Worm (Caenorhabditis elegans) whole organism, L1 larva: ENCODE measurements around the gene cec-7.
A peak's percentile ranks its signal among the peaks of the same experiment; 100 is the strongest.

Experiments
- C04F5.9 ChIP-seq: sonication (generic microtip); optimal IDR thresholded peaks from 2 replicates; lab custom pipeline; 2016; ENCODE audit warnings: missing genetic modification characterization, missing compliant biosample characterization
- C16A3.4 ChIP-seq: fragments of 150-350 bp; optimal IDR thresholded peaks from 2 replicates; lab custom pipeline; 2014; ENCODE audit warnings: missing biosample characterization, missing genetic modification characterization
- C34B4.2 ChIP-seq: sonication (generic microtip); optimal IDR thresholded peaks from 2 replicates; lab custom pipeline; 2017; ENCODE audit warnings: mild to moderate bottlenecking, missing genetic modification characterization, missing compliant biosample characterization
- F16B12.6 ChIP-seq: fragments of 150-350 bp; optimal IDR thresholded peaks from 2 replicates; lab custom pipeline; 2014; ENCODE audit warnings: missing biosample characterization, missing genetic modification characterization
- alr-1 ChIP-seq: fragments of 200-800 bp; sonication (Bioruptor generic); optimal IDR thresholded peaks from 2 replicates; lab custom pipeline; 2018; ENCODE audit warnings: borderline replicate concordance, mild to moderate bottlenecking, missing genetic modification characterization, missing compliant biosample characterization
- aly-2 ChIP-seq: fragments of 150-350 bp; optimal IDR thresholded peaks from 2 replicates; lab custom pipeline; 2014; ENCODE audit warnings: missing biosample characterization, missing genetic modification characterization
- ama-1 ChIP-seq: fragments of 150-350 bp; optimal IDR thresholded peaks from 2 replicates; lab custom pipeline; 2014
- blmp-1 ChIP-seq: fragments of 150-350 bp; optimal IDR thresholded peaks from 2 replicates; lab custom pipeline; 2014; ENCODE audit warnings: missing biosample characterization, missing genetic modification characterization
- ceh-8 ChIP-seq: fragments of 200-800 bp; sonication (Bioruptor generic); optimal IDR thresholded peaks from 2 replicates; lab custom pipeline; 2018; ENCODE audit warnings: mild to moderate bottlenecking, missing genetic modification characterization, moderate library complexity, missing compliant biosample characterization
- ceh-88 ChIP-seq: fragments of 200-800 bp; sonication (Bioruptor generic); IDR thresholded peaks from 2 replicates; pipeline ENCODE4 v1.3.6; 2022; ENCODE audit warnings: missing genetic modification characterization, missing compliant biosample characterization
- dpl-1 ChIP-seq, 3 experiments: fragments of 150-350 bp in 2 of 3; sonication (generic microtip) in 1 of 3; optimal IDR thresholded peaks; 2 replicates each; lab custom pipeline; 2014 to 2017; ENCODE audit warnings: missing biosample characterization in 3 of 3, missing genetic modification characterization in 3 of 3, missing genetic modification reagents in 3 of 3
- efl-1 ChIP-seq, 4 experiments: fragments of 150-350 bp; optimal IDR thresholded peaks in 3 of 4; peaks in 1 of 4; 1 replicate in 1 of 4; 2 replicates in 3 of 4; lab custom pipeline; 2014; ENCODE audit warnings: missing biosample characterization in 2 of 4, missing genetic modification characterization in 2 of 4, missing genetic modification reagents in 2 of 4
- efl-3 ChIP-seq: fragments of 200-800 bp; sonication (Bioruptor generic); optimal IDR thresholded peaks from 2 replicates; lab custom pipeline; 2018; ENCODE audit warnings: mild to moderate bottlenecking, missing genetic modification characterization, missing compliant biosample characterization
- egl-13 ChIP-seq: sonication (generic microtip); optimal IDR thresholded peaks from 2 replicates; lab custom pipeline; 2016; ENCODE audit warnings: missing genotype, missing genetic modification reagents, missing genetic modification characterization, missing compliant biosample characterization
- elt-2 ChIP-seq: sonication (generic microtip); optimal IDR thresholded peaks from 2 replicates; lab custom pipeline; 2016; ENCODE audit warnings: missing genetic modification characterization, mild to moderate bottlenecking, inconsistent platforms, missing compliant biosample characterization, missing genetic modification reagents
- elt-3 ChIP-seq, 6 experiments: fragments of 150-350 bp in 1 of 6; sonication (generic microtip); optimal IDR thresholded peaks; 2 replicates each; lab custom pipeline; 2017 to 2018; ENCODE audit warnings: missing biosample characterization in 6 of 6, missing genetic modification characterization in 6 of 6, inconsistent platforms in 1 of 6
- fkh-4 ChIP-seq: sonication (generic microtip); optimal IDR thresholded peaks from 2 replicates; lab custom pipeline; 2016; ENCODE audit warnings: missing compliant biosample characterization, missing genetic modification characterization, borderline replicate concordance
- fkh-8 ChIP-seq: sonication (generic microtip); optimal IDR thresholded peaks from 2 replicates; lab custom pipeline; 2016; ENCODE audit warnings: mild to moderate bottlenecking, missing genetic modification characterization, missing compliant biosample characterization
- fos-1 ChIP-seq: fragments of 150-350 bp; optimal IDR thresholded peaks from 2 replicates; lab custom pipeline; 2014; ENCODE audit warnings: missing biosample characterization, missing genetic modification characterization
- grh-1 ChIP-seq: fragments of 200-800 bp; sonication (Bioruptor generic); IDR thresholded peaks from 2 replicates; pipeline ENCODE4 v1.3.6; 2022; ENCODE audit warnings: missing genetic modification reagents, missing genetic modification characterization, missing compliant biosample characterization
- lin-14 ChIP-seq: fragments of 200-800 bp; sonication (Bioruptor generic); optimal IDR thresholded peaks from 2 replicates; lab custom pipeline; 2018; ENCODE audit warnings: mild to moderate bottlenecking, missing genetic modification characterization, moderate library complexity, missing compliant biosample characterization
- lin-35 ChIP-seq, 2 experiments: fragments of 150-350 bp; optimal IDR thresholded peaks; 2 replicates each; lab custom pipeline; 2014; ENCODE audit warnings: missing biosample characterization in 2 of 2, missing genetic modification characterization in 2 of 2, missing genetic modification reagents in 2 of 2
- lsy-2 ChIP-seq, 2 experiments: fragments of 150-350 bp; optimal IDR thresholded peaks; 2 replicates each; lab custom pipeline; 2014; ENCODE audit warnings: missing biosample characterization in 2 of 2, missing genetic modification characterization in 2 of 2
- mab-9 ChIP-seq: fragments of 200-800 bp; sonication (Bioruptor generic); IDR thresholded peaks from 2 replicates; pipeline ENCODE4 v1.3.6; 2022; ENCODE audit warnings: missing genetic modification reagents, missing genetic modification characterization, missing compliant biosample characterization
- mdl-1 ChIP-seq, 2 experiments: fragments of 150-350 bp; optimal IDR thresholded peaks; 2 replicates each; lab custom pipeline; 2014 to 2017; ENCODE audit warnings: missing biosample characterization in 2 of 2, missing genetic modification characterization in 2 of 2, inconsistent platforms in 1 of 2
- nhr-11 ChIP-seq: fragments of 150-350 bp; optimal IDR thresholded peaks from 2 replicates; lab custom pipeline; 2014; ENCODE audit warnings: missing biosample characterization, missing genetic modification characterization
- nhr-19 ChIP-seq: fragments of 200-800 bp; sonication (Bioruptor generic); conservative IDR thresholded peaks from 2 replicates; pipeline ENCODE4 v1.3.6; 2022; ENCODE audit warnings: missing genetic modification characterization, missing compliant biosample characterization
- nhr-20 ChIP-seq: sonication (generic microtip); optimal IDR thresholded peaks from 2 replicates; lab custom pipeline; 2016; ENCODE audit warnings: mild to moderate bottlenecking, missing genetic modification characterization, missing compliant biosample characterization
- nhr-28 ChIP-seq: fragments of 150-350 bp; optimal IDR thresholded peaks from 2 replicates; lab custom pipeline; 2014; ENCODE audit warnings: missing biosample characterization, missing genetic modification characterization
- nhr-71 ChIP-seq: sonication (generic microtip); optimal IDR thresholded peaks from 2 replicates; lab custom pipeline; 2016; ENCODE audit warnings: mild to moderate bottlenecking, missing genetic modification characterization, moderate library complexity, missing compliant biosample characterization
- nhr-76 ChIP-seq: sonication (generic microtip); optimal IDR thresholded peaks from 2 replicates; lab custom pipeline; 2017; ENCODE audit warnings: missing biosample characterization, missing genetic modification characterization
- nhr-84 ChIP-seq: sonication (generic microtip); optimal IDR thresholded peaks from 2 replicates; lab custom pipeline; 2017; ENCODE audit warnings: missing biosample characterization, missing genetic modification characterization
- nhr-85 ChIP-seq: sonication (generic microtip); peaks from one replicate; lab custom pipeline; 2016; ENCODE audit warnings: missing genetic modification characterization, inconsistent platforms, missing compliant biosample characterization
- nhr-90 ChIP-seq: sonication (generic microtip); optimal IDR thresholded peaks from 2 replicates; lab custom pipeline; 2016; ENCODE audit warnings: mild to moderate bottlenecking, missing genetic modification characterization, missing compliant biosample characterization; ENCODE audit not compliant: poor library complexity
- pag-3 ChIP-seq: sonication (generic microtip); optimal IDR thresholded peaks from 2 replicates; lab custom pipeline; 2017; ENCODE audit warnings: missing genetic modification characterization, mild to moderate bottlenecking, missing compliant biosample characterization, antibody characterized with exemption, borderline replicate concordance; ENCODE audit not compliant: insufficient read depth
- rnt-1 ChIP-seq: sonication (generic microtip); optimal IDR thresholded peaks from 2 replicates; lab custom pipeline; 2016; ENCODE audit warnings: mild to moderate bottlenecking, missing genetic modification characterization, moderate library complexity, missing compliant biosample characterization
- skn-1 ChIP-seq: fragments of 150-350 bp; optimal IDR thresholded peaks from 2 replicates; lab custom pipeline; 2014; ENCODE audit warnings: missing biosample characterization, missing genetic modification characterization
- snu-23 ChIP-seq: sonication (generic microtip); optimal IDR thresholded peaks from 2 replicates; lab custom pipeline; 2016; ENCODE audit warnings: missing genetic modification characterization, missing compliant biosample characterization
- sptf-1 ChIP-seq: fragments of 150-350 bp; optimal IDR thresholded peaks from 2 replicates; lab custom pipeline; 2014; ENCODE audit warnings: missing biosample characterization, missing genetic modification characterization
- sup-37 ChIP-seq: fragments of 200-800 bp; sonication (Bioruptor generic); optimal IDR thresholded peaks from 2 replicates; lab custom pipeline; 2018; ENCODE audit warnings: mild to moderate bottlenecking, missing genetic modification characterization, missing compliant biosample characterization
- swsn-7 ChIP-seq: sonication (generic microtip); optimal IDR thresholded peaks from 2 replicates; lab custom pipeline; 2016; ENCODE audit warnings: missing genetic modification characterization, missing compliant biosample characterization
- tbx-2 ChIP-seq: sonication (generic microtip); optimal IDR thresholded peaks from 2 replicates; lab custom pipeline; 2016; ENCODE audit warnings: missing genetic modification characterization, missing compliant biosample characterization
- unc-130 ChIP-seq: fragments of 150-350 bp; optimal IDR thresholded peaks from 2 replicates; lab custom pipeline; 2017; ENCODE audit warnings: missing biosample characterization, missing genetic modification characterization, inconsistent platforms
- unc-86 ChIP-seq: sonication (generic microtip); optimal IDR thresholded peaks from 2 replicates; lab custom pipeline; 2016; ENCODE audit warnings: missing genetic modification characterization, missing compliant biosample characterization
- vab-15 ChIP-seq: sonication (generic microtip); optimal IDR thresholded peaks from 2 replicates; lab custom pipeline; 2017; ENCODE audit warnings: missing genotype, mild to moderate bottlenecking, missing genetic modification characterization, missing compliant biosample characterization
- xbp-1 ChIP-seq: sonication (generic microtip); optimal IDR thresholded peaks from 2 replicates; lab custom pipeline; 2016; ENCODE audit warnings: missing genetic modification characterization, missing compliant biosample characterization
- ztf-4 ChIP-seq: fragments of 150-350 bp; optimal IDR thresholded peaks from 2 replicates; lab custom pipeline; 2014; ENCODE audit warnings: missing biosample characterization, missing genetic modification characterization

Gene cec-7

ce11 chrIII:12847623-12848022 is 29.8 kb downstream of the cec-7 start (continued):
- no peak for TF ChIP-seq elt-2 (tag; lab: Kevin White, UChicago)
- TF ChIP-seq nhr-11 (tag; lab: Kevin White, UChicago): no peak
- TF ChIP-seq fos-1 (tag; lab: Kevin White, UChicago): peak; percentile 56
- peak in 2 of 3 experiments; percentile 2 to 33 for TF ChIP-seq dpl-1 (GFP tag; optimal IDR thresholded peaks at IDR 0.05; lab: Kevin White, UChicago)
- no peak for TF ChIP-seq vab-15 (tag; lab: Kevin White, UChicago)
- no peak for TF ChIP-seq F16B12.6 (tag; lab: Kevin White, UChicago)
- no peak for TF ChIP-seq rnt-1 (tag; lab: Kevin White, UChicago)
- no peak for TF ChIP-seq aly-2 (tag; lab: Kevin White, UChicago)
- TF ChIP-seq xbp-1: no peak
- TF ChIP-seq grh-1: no peak
- no peak for TF ChIP-seq nhr-19
- TF ChIP-seq efl-3 (GFP tag; lab: Kevin White, UChicago): no peak
- no peak for TF ChIP-seq nhr-76

DNA sequence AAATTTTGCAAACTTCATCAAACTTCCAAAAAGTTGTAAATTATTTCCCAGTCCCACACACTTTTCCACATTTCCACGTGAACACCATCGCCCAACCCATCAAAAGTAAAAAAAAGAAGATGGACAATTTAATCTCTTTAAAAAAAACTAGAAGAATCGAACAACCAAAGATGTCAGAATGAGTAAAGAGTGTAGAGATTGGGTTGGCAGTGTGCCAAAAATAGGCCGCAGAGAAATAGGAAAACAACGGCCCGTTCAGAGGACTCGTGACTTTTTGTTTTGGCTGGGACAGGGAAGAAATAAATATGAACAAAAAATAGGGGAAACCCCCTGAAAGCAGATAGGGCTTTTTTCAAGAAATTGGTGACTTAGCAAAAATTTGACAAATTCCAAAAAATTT is 34.5 kb downstream of the cec-7 start:
- peak; percentile 46 for TF ChIP-seq nhr-20
- no peak for TF ChIP-seq efl-1 (optimal IDR thresholded peaks at IDR 0.05; lab: Kevin White, UChicago)
- TF ChIP-seq efl-1 (GFP tag; optimal IDR thresholded peaks at IDR 0.05 in 1 of 2; lab: Kevin White, UChicago): no peak
- no peak for TF ChIP-seq fkh-4 (tag; lab: Kevin White, UChicago)
- TF ChIP-seq lin-35 (GFP tag; optimal IDR thresholded peaks at IDR 0.05; lab: Kevin White, UChicago): peak in 1 of 2 experiments; percentile 28
- peak; percentile 5 for TF ChIP-seq nhr-90
- TF ChIP-seq swsn-7 (tag; lab: Kevin White, UChicago): no peak
- TF ChIP-seq mdl-1 (tag; optimal IDR thresholded peaks at IDR 0.05; lab: Kevin White, UChicago): peak in 1 of 2 experiments; percentile 29
- TF ChIP-seq ztf-4 (tag; lab: Kevin White, UChicago): no peak
- TF ChIP-seq tbx-2 (tag; lab: Kevin White, UChicago): peak; percentile 13
- no peak for TF ChIP-seq ceh-8
- TF ChIP-seq skn-1: no peak
- TF ChIP-seq lin-14 (GFP tag; lab: Kevin White, UChicago): peak; percentile 31
- no peak for TF ChIP-seq nhr-11 (tag; lab: Kevin White, UChicago)
- peak; percentile 22 for TF ChIP-seq nhr-71 (tag; lab: Kevin White, UChicago)
- peak; percentile 19 for TF ChIP-seq blmp-1 (tag; lab: Kevin White, UChicago)
- TF ChIP-seq pag-3 (tag; lab: Kevin White, UChicago): no peak
- peak in 1 of 6 experiments; percentile 28 for TF ChIP-seq elt-3 (tag; optimal IDR thresholded peaks at IDR 0.05; lab: Kevin White, UChicago)
- TF ChIP-seq unc-130: peak; percentile 36
- TF ChIP-seq snu-23 (GFP tag; lab: Kevin White, UChicago): peak; percentile 28
- TF ChIP-seq nhr-85 (tag; lab: Kevin White, UChicago): peak; percentile 89

- TF ChIP-seq nhr-84 (tag; lab: Kevin White, UChicago) (no peak), C34B4.2 (no peak), pag-3 (tag; lab: Kevin White, UChicago) (no peak), skn-1 (peak; percentile 30), ceh-88 (GFP tag; lab: Robert Waterston, UW) (no peak), sptf-1 (tag; lab: Kevin White, UChicago) (no peak), fkh-8 (peak; percentile 85), aly-2 (tag; lab: Kevin White, UChicago) (no peak), C04F5.9 (no peak), ztf-4 (tag; lab: Kevin White, UChicago) (peak; percentile 19), unc-86 (tag; lab: Kevin White, UChicago) (peak; percentile 62), egl-13 (tag; lab: Kevin White, UChicago) (peak; percentile 79), nhr-90 (peak; percentile 68), lsy-2 (tag; optimal IDR thresholded peaks at IDR 0.05; lab: Kevin White, UChicago) (peak; percentile 55 to 61), F16B12.6 (tag; lab: Kevin White, UChicago) (no peak), xbp-1 (peak; percentile 18), swsn-7 (tag; lab: Kevin White, UChicago) (peak; percentile 44), tbx-2 (tag; lab: Kevin White, UChicago) (peak; percentile 14), snu-23 (GFP tag; lab: Kevin White, UChicago) (peak; percentile 50), ama-1 (lab: Kevin White, UChicago) (no peak), nhr-76 (no peak), nhr-85 (tag; lab: Kevin White, UChicago) (peak; percentile 98), vab-15 (tag; lab: Kevin White, UChicago) (no peak), nhr-20 (peak; percentile 73), sup-37 (no peak), C16A3.4 (tag; lab: Kevin White, UChicago) (peak; percentile 21), alr-1 (tag; lab: Kevin White, UChicago) (no peak), mab-9 (GFP tag; lab: Robert Waterston, UW) (no peak), elt-3 (tag; optimal IDR thresholded peaks at IDR 0.05; lab: Kevin White, UChicago) (peak in 2 of 6 experiments; percentile 26 to 62), nhr-28 (tag; lab: Kevin White, UChicago) (no peak)
These were observed 36.0 kb downstream of the cec-7 start for ce11 chrIII:12841328-12841727.
